Fruit fly (Drosophila melanogaster) whole organism, embryonic: ENCODE results near the gene CG7557.
A peak's percentile ranks its signal among the peaks of the same experiment; 100 is the strongest.

Experiments
- ATbp ChIP-seq: fragments of 200-800 bp; sonication (Bioruptor generic); optimal IDR thresholded peaks from 2 replicates; lab custom pipeline; 2017; ENCODE audit warnings: missing biosample characterization, mild to moderate bottlenecking, missing genetic modification characterization, missing genetic modification reagents
- B-H2 ChIP-seq: fragments of 200-800 bp; sonication (Bioruptor generic); optimal IDR thresholded peaks from 2 replicates; lab custom pipeline; 2018; ENCODE audit warnings: missing biosample characterization, mild to moderate bottlenecking, missing genetic modification characterization
- CG10267 ChIP-seq: fragments of 200-800 bp; sonication (Bioruptor generic); optimal IDR thresholded peaks from 2 replicates; lab custom pipeline; 2018; ENCODE audit warnings: missing biosample characterization, mild to moderate bottlenecking, missing genetic modification characterization, moderate library complexity
- CG11723 ChIP-seq: fragments of 200-800 bp; sonication (Bioruptor generic); optimal IDR thresholded peaks from 2 replicates; lab custom pipeline; 2017; ENCODE audit warnings: missing biosample characterization, mild to moderate bottlenecking, missing genetic modification characterization
- CG13424 ChIP-seq: fragments of 200-800 bp; sonication (Bioruptor generic); optimal IDR thresholded peaks from 2 replicates; lab custom pipeline; 2019; ENCODE audit warnings: missing biosample characterization, mild to moderate bottlenecking, missing genetic modification characterization, moderate library complexity
- CG14441 ChIP-seq: fragments of 200-800 bp; sonication (Bioruptor generic); IDR thresholded peaks from 2 replicates; pipeline ENCODE4 v1.3.6; 2022; ENCODE audit warnings: missing biosample characterization, missing genetic modification characterization
- CG15011 ChIP-seq: fragments of 200-800 bp; sonication (Bioruptor generic); optimal IDR thresholded peaks from 3 replicates; lab custom pipeline; 2018; ENCODE audit warnings: missing biosample characterization, mild to moderate bottlenecking, missing genetic modification characterization
- CG16863 ChIP-seq: fragments of 200-800 bp; sonication (Bioruptor generic); optimal IDR thresholded peaks from 3 replicates; lab custom pipeline; 2016; ENCODE audit warnings: missing biosample characterization, missing genetic modification characterization
- CG18764 ChIP-seq: fragments of 200-800 bp; sonication (Bioruptor generic); optimal IDR thresholded peaks from 3 replicates; lab custom pipeline; 2016; ENCODE audit warnings: missing biosample characterization, missing genetic modification characterization
- CG32767 ChIP-seq: fragments of 200-800 bp; sonication (Bioruptor generic); IDR thresholded peaks from 2 replicates; pipeline ENCODE4 v1.3.6; 2022; ENCODE audit warnings: missing biosample characterization, missing genetic modification characterization
- CG43689 ChIP-seq: fragments of 200-800 bp; sonication (Bioruptor generic); IDR thresholded peaks from 2 replicates; pipeline ENCODE4 v1.3.6; 2022; ENCODE audit warnings: missing biosample characterization, missing genetic modification characterization
- CG6765 ChIP-seq: fragments of 200-800 bp; sonication (Bioruptor generic); optimal IDR thresholded peaks from 3 replicates; lab custom pipeline; 2017; ENCODE audit warnings: missing biosample characterization, mild to moderate bottlenecking, missing genetic modification characterization
- CG7271 ChIP-seq: fragments of 200-800 bp; sonication (Bioruptor generic); optimal IDR thresholded peaks from 2 replicates; lab custom pipeline; 2018; ENCODE audit warnings: missing biosample characterization, mild to moderate bottlenecking, missing genetic modification characterization, moderate library complexity
- CG7357 ChIP-seq: fragments of 200-800 bp; sonication (Bioruptor generic); IDR thresholded peaks from 3 replicates; pipeline ENCODE4 v1.3.6; 2022; ENCODE audit warnings: missing biosample characterization, missing genetic modification characterization
- CG8089 ChIP-seq: fragments of 200-800 bp; sonication (Bioruptor generic); optimal IDR thresholded peaks from 3 replicates; lab custom pipeline; 2016; ENCODE audit warnings: missing biosample characterization, missing genetic modification characterization
- CG8765 ChIP-seq: fragments of 200-800 bp; sonication (Bioruptor generic); IDR thresholded peaks from 2 replicates; pipeline ENCODE4 v1.3.6; 2022; ENCODE audit warnings: missing biosample characterization, missing genetic modification characterization
- CG9876 ChIP-seq: fragments of 200-800 bp; sonication (Bioruptor generic); optimal IDR thresholded peaks from 2 replicates; lab custom pipeline; 2016; ENCODE audit warnings: missing biosample characterization, missing genetic modification characterization
- D19A ChIP-seq: fragments of 200-800 bp; optimal IDR thresholded peaks from 3 replicates; lab custom pipeline; 2019; ENCODE audit warnings: missing biosample characterization, mild to moderate bottlenecking, missing genetic modification characterization, moderate library complexity
- Dll ChIP-seq: fragments of 200-800 bp; sonication (Bioruptor generic); IDR thresholded peaks from 4 replicates; pipeline ENCODE4 v1.3.6; 2022; ENCODE audit warnings: missing biosample characterization, missing genetic modification characterization; ENCODE audit not compliant: partially characterized antibody
- Doc3 ChIP-seq: fragments of 200-800 bp; sonication (Bioruptor generic); IDR thresholded peaks from 3 replicates; pipeline ENCODE4 v1.3.6; 2022; ENCODE audit warnings: missing biosample characterization, missing genetic modification characterization; ENCODE audit not compliant: partially characterized antibody
- E2f1 ChIP-seq: fragments of 200-800 bp; sonication (Bioruptor generic); IDR thresholded peaks from 2 replicates; pipeline ENCODE4 v1.3.6; 2022; ENCODE audit warnings: missing biosample characterization, missing genetic modification characterization
- Ets97D ChIP-seq: fragments of 200-800 bp; sonication (Bioruptor generic); optimal IDR thresholded peaks from 3 replicates; lab custom pipeline; 2016; ENCODE audit warnings: missing biosample characterization, missing genetic modification characterization
- HLH54F ChIP-seq: fragments of 200-800 bp; sonication (Bioruptor generic); optimal IDR thresholded peaks from 3 replicates; lab custom pipeline; 2016; ENCODE audit warnings: missing biosample characterization, missing genetic modification characterization
- Hr39 ChIP-seq: fragments of >200 bp; optimal IDR thresholded peaks from 2 replicates; lab custom pipeline; 2017
- Hr51 ChIP-seq, 2 experiments: fragments of 200-800 bp; sonication (Bioruptor generic); optimal IDR thresholded peaks; 2 replicates in 1 of 2; 3 replicates in 1 of 2; lab custom pipeline; 2016 to 2018; ENCODE audit warnings: missing biosample characterization in 2 of 2, missing genetic modification characterization in 2 of 2, mild to moderate bottlenecking in 1 of 2, moderate library complexity in 1 of 2
- Hr78 ChIP-seq, 2 experiments: fragments of 200-800 bp in 1 of 2; fragments of >200 bp in 1 of 2; sonication (Bioruptor generic) in 1 of 2; optimal IDR thresholded peaks; 2 replicates each; lab custom pipeline; 2017 to 2019; ENCODE audit warnings: missing biosample characterization in 2 of 2, missing genetic modification characterization in 2 of 2, mild to moderate bottlenecking in 1 of 2, moderate library complexity in 1 of 2
- Pdp1 ChIP-seq, 2 experiments: fragments of 200-800 bp; sonication (Bioruptor generic); optimal IDR thresholded peaks; 3 replicates each; lab custom pipeline; 2016; ENCODE audit warnings: missing biosample characterization in 2 of 2, missing genetic modification characterization in 2 of 2, mild to moderate bottlenecking in 1 of 2, moderate library complexity in 1 of 2
- Rx ChIP-seq: fragments of 200-800 bp; sonication (Bioruptor generic); IDR thresholded peaks from 2 replicates; pipeline ENCODE4 v1.3.6; 2022; ENCODE audit warnings: missing biosample characterization, missing genetic modification characterization
- Sox100B ChIP-seq: fragments of 200-800 bp; sonication (Bioruptor generic); optimal IDR thresholded peaks from 3 replicates; lab custom pipeline; 2018; ENCODE audit warnings: missing biosample characterization, mild to moderate bottlenecking, missing genetic modification characterization
- Sox102F ChIP-seq: fragments of 200-800 bp; sonication (Bioruptor generic); optimal IDR thresholded peaks from 2 replicates; lab custom pipeline; 2018; ENCODE audit warnings: missing biosample characterization, mild to moderate bottlenecking, missing genetic modification characterization, moderate library complexity
- Sry-δ ChIP-seq: fragments of 200-800 bp; sonication (Bioruptor generic); optimal IDR thresholded peaks from 2 replicates; lab custom pipeline; 2016; ENCODE audit warnings: missing biosample characterization, missing genetic modification characterization
- Tbp ChIP-seq: fragments of >200 bp; optimal IDR thresholded peaks from 2 replicates; lab custom pipeline; 2018; ENCODE audit warnings: missing biosample characterization, missing genetic modification characterization
- Vsx1 ChIP-seq: fragments of 200-800 bp; sonication (Bioruptor generic); optimal IDR thresholded peaks from 2 replicates; lab custom pipeline; 2017; ENCODE audit warnings: missing biosample characterization, mild to moderate bottlenecking, missing genetic modification characterization, missing genetic modification reagents
- Xbp1 ChIP-seq: fragments of 200-800 bp; sonication (Bioruptor generic); optimal IDR thresholded peaks from 3 replicates; lab custom pipeline; 2016; ENCODE audit warnings: missing biosample characterization, mild to moderate bottlenecking, missing genetic modification characterization
- al ChIP-seq: fragments of 200-800 bp; sonication (Bioruptor generic); IDR thresholded peaks from 2 replicates; pipeline ENCODE4 v1.3.6; 2022; ENCODE audit warnings: missing biosample characterization, missing genetic modification characterization
- az2 ChIP-seq: fragments of 200-800 bp; sonication (Bioruptor generic); optimal IDR thresholded peaks from 3 replicates; lab custom pipeline; 2016; ENCODE audit warnings: missing biosample characterization, missing genetic modification characterization
- bowl ChIP-seq: fragments of 200-800 bp; sonication (Bioruptor generic); IDR thresholded peaks from 2 replicates; pipeline ENCODE4 v1.3.6; 2022; ENCODE audit warnings: missing biosample characterization, missing genetic modification characterization
- croc ChIP-seq: fragments of 200-800 bp; sonication (Bioruptor generic); conservative IDR thresholded peaks from 3 replicates; pipeline ENCODE4 v1.3.6; 2022; ENCODE audit warnings: missing biosample characterization, missing genetic modification characterization
- dimm ChIP-seq: fragments of 200-800 bp; sonication (Bioruptor generic); IDR thresholded peaks from 2 replicates; pipeline ENCODE4 v1.3.6; 2022; ENCODE audit warnings: missing biosample characterization, missing genetic modification characterization
- esg ChIP-seq: fragments of 200-800 bp; sonication (Bioruptor generic); conservative IDR thresholded peaks from 2 replicates; pipeline ENCODE4 v1.3.6; 2022; ENCODE audit warnings: missing biosample characterization, missing genetic modification characterization
- lilli ChIP-seq: fragments of 200-800 bp; sonication (Bioruptor generic); optimal IDR thresholded peaks from 3 replicates; lab custom pipeline; 2016; ENCODE audit warnings: missing biosample characterization, missing genetic modification characterization
- lola ChIP-seq, 3 experiments: fragments of >200 bp in 2 of 3; fragments of 200-800 bp in 1 of 3; sonication (Bioruptor generic) in 1 of 3; optimal IDR thresholded peaks; 2 replicates each; lab custom pipeline; 2017 to 2019; ENCODE audit warnings: missing biosample characterization in 3 of 3, missing genetic modification characterization in 3 of 3, mild to moderate bottlenecking in 1 of 3, moderate library complexity in 1 of 3
- nerfin-1 ChIP-seq: fragments of 200-800 bp; sonication (Bioruptor generic); optimal IDR thresholded peaks from 3 replicates; lab custom pipeline; 2019; ENCODE audit warnings: missing biosample characterization, mild to moderate bottlenecking, missing genetic modification characterization, moderate library complexity
- prd ChIP-seq, 3 experiments: fragments of >200 bp in 2 of 3; fragments of 200-800 bp in 1 of 3; sonication (Bioruptor generic) in 1 of 3; optimal IDR thresholded peaks in 2 of 3; IDR thresholded peaks in 1 of 3; 2 replicates in 2 of 3; 3 replicates in 1 of 3; pipeline versions ENCODE4 v1.3.6 to Lab custom; 2017 to 2022; ENCODE audit warnings: missing biosample characterization in 1 of 3, missing genetic modification characterization in 1 of 3
- pros ChIP-seq: fragments of 200-800 bp; sonication (Bioruptor generic); optimal IDR thresholded peaks from 3 replicates; lab custom pipeline; 2019; ENCODE audit warnings: missing biosample characterization, mild to moderate bottlenecking, missing genetic modification characterization, moderate library complexity
- salm ChIP-seq: fragments of 200-800 bp; sonication (Bioruptor generic); optimal IDR thresholded peaks from 2 replicates; lab custom pipeline; 2018; ENCODE audit warnings: missing biosample characterization, mild to moderate bottlenecking, missing genetic modification characterization
- stwl ChIP-seq: fragments of 200-800 bp; sonication (Bioruptor generic); optimal IDR thresholded peaks from 3 replicates; lab custom pipeline; 2018; ENCODE audit warnings: missing biosample characterization, mild to moderate bottlenecking, missing genetic modification characterization, moderate library complexity
- tup ChIP-seq: fragments of 200-800 bp; sonication (Bioruptor generic); optimal IDR thresholded peaks from 2 replicates; lab custom pipeline; 2016; ENCODE audit warnings: missing biosample characterization, mild to moderate bottlenecking, missing genetic modification characterization, moderate library complexity
- tx ChIP-seq: fragments of 200-800 bp; sonication (Bioruptor generic); optimal IDR thresholded peaks from 2 replicates; lab custom pipeline; 2016; ENCODE audit warnings: missing biosample characterization, missing genetic modification characterization
- vnd ChIP-seq: fragments of 200-800 bp; sonication (Bioruptor generic); IDR thresholded peaks from 3 replicates; pipeline ENCODE4 v1.3.6; 2022; ENCODE audit warnings: missing biosample characterization, missing genetic modification characterization; ENCODE audit not compliant: partially characterized antibody

Gene CG7557

dm6 chr3L:11450535-11450934, 5.6 kb downstream of the CG7557 start (continued):
- no peak for TF ChIP-seq CG43689 (GFP tag; lab: Robert Waterston, UW)
- no peak for TF ChIP-seq dimm (GFP tag; lab: Robert Waterston, UW)
- no peak for TF ChIP-seq Doc3 (GFP tag; lab: Robert Waterston, UW)
- no peak for TF ChIP-seq E2f1
- no peak for TF ChIP-seq CG32767
- TF ChIP-seq CG7357 (GFP tag; lab: Robert Waterston, UW) = no peak
- no peak for TF ChIP-seq CG6765 (GFP tag; lab: Kevin White, UChicago)
- TF ChIP-seq lilli = no peak
- peak; percentile 48 for TF ChIP-seq Sox102F (GFP tag; lab: Kevin White, UChicago)
- TF ChIP-seq nerfin-1 (tag; lab: Kevin White, UChicago) = peak; percentile 5
- TF ChIP-seq pros (GFP tag; lab: Kevin White, UChicago) = no peak
- TF ChIP-seq prd (optimal IDR thresholded peaks at IDR 0.05; lab: Kevin White, UChicago) = no peak
- peak; percentile 67; the same call in 2 of the 3 replicates for TF ChIP-seq prd (GFP tag; IDR thresholded peaks at IDR 0.05; lab: Robert Waterston, UW)
- TF ChIP-seq Sry-δ = no peak
- TF ChIP-seq salm (tag; lab: Kevin White, UChicago) = no peak
- no peak for TF ChIP-seq Dll (GFP tag; lab: Robert Waterston, UW)
- no peak for TF ChIP-seq CG8765 (GFP tag; lab: Robert Waterston, UW)
- no peak for TF ChIP-seq CG9876 (GFP tag; lab: Kevin White, UChicago)
- no peak for TF ChIP-seq bowl (GFP tag; lab: Robert Waterston, UW)
- TF ChIP-seq lola (GFP tag; optimal IDR thresholded peaks at IDR 0.05; lab: Kevin White, UChicago) = peak in 1 of 3 experiments; percentile 20
- TF ChIP-seq stwl (tag; lab: Kevin White, UChicago) = no peak
- TF ChIP-seq Pdp1 (GFP tag; optimal IDR thresholded peaks at IDR 0.05; lab: Kevin White, UChicago) = no peak
- TF ChIP-seq CG18764 (GFP tag; lab: Kevin White, UChicago) = no peak
- TF ChIP-seq Hr51 (GFP tag; optimal IDR thresholded peaks at IDR 0.05; lab: Kevin White, UChicago) = peak in 1 of 2 experiments; percentile 53
- TF ChIP-seq Rx = no peak
- TF ChIP-seq B-H2 (GFP tag; lab: Kevin White, UChicago) = no peak
- TF ChIP-seq Xbp1 = peak; percentile 17

dm6 chr3L:11454461-11454860, 9.5 kb downstream of the CG7557 start:
- TF ChIP-seq vnd (GFP tag; lab: Robert Waterston, UW) = no peak
- TF ChIP-seq Tbp (GFP tag; lab: Kevin White, UChicago) = no peak
- TF ChIP-seq Vsx1 (GFP tag; lab: Kevin White, UChicago) = no peak
- TF ChIP-seq CG6765 (GFP tag; lab: Kevin White, UChicago) = no peak
- TF ChIP-seq Hr39 = no peak
- no peak for TF ChIP-seq CG7271
- no peak for TF ChIP-seq esg (GFP tag; lab: Robert Waterston, UW)
- no peak for TF ChIP-seq tup (GFP tag; lab: Kevin White, UChicago)
- TF ChIP-seq HLH54F (GFP tag; lab: Kevin White, UChicago) = no peak
- no peak for TF ChIP-seq CG16863 (GFP tag; lab: Kevin White, UChicago)
- no peak for TF ChIP-seq D19A (tag; lab: Kevin White, UChicago)
- TF ChIP-seq croc = no peak
- peak; percentile 70 for TF ChIP-seq Ets97D (GFP tag; lab: Kevin White, UChicago)
- no peak for TF ChIP-seq CG8089 (GFP tag; lab: Kevin White, UChicago)
- TF ChIP-seq CG10267 (tag; lab: Kevin White, UChicago) = no peak
- no peak for TF ChIP-seq ATbp (GFP tag; lab: Kevin White, UChicago)
- TF ChIP-seq CG15011 (GFP tag; lab: Kevin White, UChicago) = no peak
- no peak for TF ChIP-seq CG11723 (GFP tag; lab: Kevin White, UChicago)
- TF ChIP-seq pros (GFP tag; lab: Kevin White, UChicago) = no peak
- TF ChIP-seq Hr78 (GFP tag; optimal IDR thresholded peaks at IDR 0.05; lab: Kevin White, UChicago) = no peak
- no peak for TF ChIP-seq CG13424 (tag; lab: Kevin White, UChicago)
- TF ChIP-seq tx = no peak
- TF ChIP-seq az2 = no peak
- TF ChIP-seq Sox100B = no peak
- peak; percentile 42 for TF ChIP-seq CG14441 (GFP tag; lab: Robert Waterston, UW)
- no peak for TF ChIP-seq al (GFP tag; lab: Robert Waterston, UW)
